Worm (Caenorhabditis elegans) whole organism, L4/young adult: ENCODE results near the gene rsp-8.

Experiments used
- W03F9.2 ChIP-seq: fragments of 150-350 bp; optimal IDR thresholded peaks from 2 replicates; lab custom pipeline; 2014; ENCODE audit warnings: missing biosample characterization, missing genetic modification characterization
- dao-5 ChIP-seq: sonication (generic microtip); optimal IDR thresholded peaks from 2 replicates; lab custom pipeline; 2016; ENCODE audit warnings: missing genotype, missing genetic modification characterization, moderate library complexity, missing compliant biosample characterization
- him-1 ChIP-seq: sonication (generic microtip); optimal IDR thresholded peaks from 2 replicates; lab custom pipeline; 2016; ENCODE audit warnings: missing genotype, missing genetic modification reagents, missing genetic modification characterization, missing compliant biosample characterization

- TF ChIP-seq him-1 (no peak), W03F9.2 (no peak), dao-5 (no peak)
Measured at ce11 chrIII:11861123-11861522, 34.9 kb downstream of the rsp-8 start.
